Worm (Caenorhabditis elegans) whole organism, late embryonic: ENCODE data around the gene gmap-2.

Experiments
- C08G9.2 ChIP-seq: sonication (generic microtip); optimal IDR thresholded peaks from 2 replicates; lab custom pipeline; 2016; ENCODE audit warnings: mild to moderate bottlenecking, missing genetic modification characterization, moderate library complexity, missing compliant biosample characterization
- ceh-22 ChIP-seq: sonication (generic microtip); optimal IDR thresholded peaks from 2 replicates; lab custom pipeline; 2017; ENCODE audit warnings: missing biosample characterization, missing genetic modification characterization
- ceh-34 ChIP-seq: sonication (generic microtip); optimal IDR thresholded peaks from 2 replicates; lab custom pipeline; 2016; ENCODE audit warnings: mild to moderate bottlenecking, missing genetic modification characterization, missing compliant biosample characterization
- elt-2 ChIP-seq: sonication (generic microtip); optimal IDR thresholded peaks from 2 replicates; lab custom pipeline; 2016; ENCODE audit warnings: missing genetic modification reagents, missing genetic modification characterization, missing compliant biosample characterization
- fkh-10 ChIP-seq: fragments of 150-350 bp; optimal IDR thresholded peaks from 2 replicates; lab custom pipeline; 2014; ENCODE audit warnings: missing biosample characterization, missing genetic modification reagents, missing genetic modification characterization
- hlh-30 ChIP-seq: sonication (generic microtip); optimal IDR thresholded peaks from 2 replicates; lab custom pipeline; 2017; ENCODE audit warnings: antibody characterized with exemption, missing genetic modification characterization, missing compliant biosample characterization; ENCODE audit not compliant: insufficient read depth
- nhr-11 ChIP-seq: fragments of 150-350 bp; optimal IDR thresholded peaks from 2 replicates; lab custom pipeline; 2014; ENCODE audit warnings: missing biosample characterization, missing genetic modification characterization
- npax-4 ChIP-seq: sonication (generic microtip); optimal IDR thresholded peaks from 2 replicates; lab custom pipeline; 2016; ENCODE audit warnings: missing genetic modification characterization, missing compliant biosample characterization
- odd-2 ChIP-seq: sonication (generic microtip); optimal IDR thresholded peaks from 2 replicates; lab custom pipeline; 2017; ENCODE audit warnings: antibody characterized with exemption, mild to moderate bottlenecking, missing genetic modification characterization, missing compliant biosample characterization
- pha-4 ChIP-seq: fragments of 150-350 bp; optimal IDR thresholded peaks from 2 replicates; lab custom pipeline; 2018; ENCODE audit warnings: missing biosample characterization, missing genetic modification reagents, missing genetic modification characterization
- pqm-1 ChIP-seq: sonication (generic microtip); optimal IDR thresholded peaks from 2 replicates; lab custom pipeline; 2016; ENCODE audit warnings: missing genetic modification characterization, missing compliant biosample characterization
- sdc-2 ChIP-seq: sonication (generic microtip); optimal IDR thresholded peaks from 2 replicates; lab custom pipeline; 2016; ENCODE audit warnings: missing genotype, missing genetic modification characterization, missing compliant biosample characterization
- syd-9 ChIP-seq: sonication (generic microtip); optimal IDR thresholded peaks from 2 replicates; lab custom pipeline; 2016; ENCODE audit warnings: mild to moderate bottlenecking, missing genetic modification characterization, moderate library complexity, missing compliant biosample characterization

ce11 chrX:12942296-12942695, 770 bp downstream of the gmap-2 start:
- TF ChIP-seq sdc-2 (no peak), pqm-1 (tag; lab: Kevin White, UChicago) (no peak), elt-2 (tag; lab: Kevin White, UChicago) (no peak), fkh-10 (GFP tag; lab: Kevin White, UChicago) (no peak), syd-9 (tag; lab: Kevin White, UChicago) (no peak), npax-4 (tag; lab: Kevin White, UChicago) (no peak), hlh-30 (tag; lab: Kevin White, UChicago) (no peak), ceh-22 (tag; lab: Kevin White, UChicago) (no peak), pha-4 (no peak), odd-2 (tag; lab: Kevin White, UChicago) (no peak), ceh-34 (no peak), C08G9.2 (tag; lab: Kevin White, UChicago) (no peak), nhr-11 (tag; lab: Kevin White, UChicago) (no peak)
